Worm (Caenorhabditis elegans) whole organism, young adult: ENCODE results near the gene nhr-138.
A peak's percentile ranks its signal among the peaks of the same experiment; 100 is the strongest.

Experiments
- B0261.1 ChIP-seq: sonication (generic microtip); optimal IDR thresholded peaks from 2 replicates; lab custom pipeline; 2016; ENCODE audit warnings: mild to moderate bottlenecking, missing genetic modification characterization, moderate library complexity, missing compliant biosample characterization
- C17E4.6 ChIP-seq: fragments of 200-800 bp; sonication (Bioruptor generic); IDR thresholded peaks from 2 replicates; pipeline ENCODE4 v1.3.6; 2022; ENCODE audit warnings: missing genetic modification reagents, missing genetic modification characterization, missing compliant biosample characterization
- F33H1.4 ChIP-seq: fragments of 200-800 bp; sonication (Bioruptor generic); IDR thresholded peaks from 2 replicates; pipeline ENCODE4 v1.3.6; 2022; ENCODE audit warnings: missing genetic modification reagents, missing genetic modification characterization, missing compliant biosample characterization
- K11D2.4 ChIP-seq: fragments of 200-800 bp; sonication (Bioruptor generic); IDR thresholded peaks from 2 replicates; pipeline ENCODE4 v1.3.6; 2022; ENCODE audit warnings: missing genetic modification reagents, missing genetic modification characterization, missing compliant biosample characterization
- Y53G8AR.9 ChIP-seq: fragments of 200-800 bp; sonication (Bioruptor generic); conservative IDR thresholded peaks from 2 replicates; pipeline ENCODE4 v1.3.6; 2022; ENCODE audit warnings: missing genetic modification reagents, missing genetic modification characterization, missing compliant biosample characterization
- Y95B8A.8 ChIP-seq: fragments of 200-800 bp; sonication (Bioruptor generic); IDR thresholded peaks from 2 replicates; pipeline ENCODE4 v1.3.6; 2022; ENCODE audit warnings: missing genetic modification reagents, missing genetic modification characterization, missing compliant biosample characterization
- ama-1 ChIP-seq, 3 experiments: fragments of 150-350 bp in 1 of 3; sonication (generic microtip) in 2 of 3; optimal IDR thresholded peaks; 2 replicates each; lab custom pipeline; 2014 to 2018; ENCODE audit warnings: missing biosample characterization in 2 of 3, missing genetic modification characterization in 2 of 3, missing genetic modification reagents in 2 of 3
- aptf-2 ChIP-seq: fragments of 200-800 bp; sonication (Bioruptor generic); conservative IDR thresholded peaks from 2 replicates; pipeline ENCODE4 v1.3.6; 2022; ENCODE audit warnings: missing genetic modification reagents, missing genetic modification characterization, missing compliant biosample characterization
- attf-5 ChIP-seq: fragments of 200-800 bp; sonication (Bioruptor generic); optimal IDR thresholded peaks from 2 replicates; lab custom pipeline; 2018; ENCODE audit warnings: mild to moderate bottlenecking, missing genetic modification characterization, missing compliant biosample characterization
- ceh-58 ChIP-seq: fragments of 200-800 bp; sonication (Bioruptor generic); IDR thresholded peaks from 2 replicates; pipeline ENCODE4 v1.3.6; 2022; ENCODE audit warnings: missing genetic modification characterization, missing compliant biosample characterization
- dpff-1 ChIP-seq: sonication (generic microtip); optimal IDR thresholded peaks from 2 replicates; lab custom pipeline; 2017; ENCODE audit warnings: mild to moderate bottlenecking, missing genetic modification characterization, missing compliant biosample characterization
- ekl-4 ChIP-seq: fragments of 200-800 bp; sonication (Bioruptor generic); IDR thresholded peaks from 2 replicates; pipeline ENCODE4 v1.3.6; 2022; ENCODE audit warnings: missing genetic modification reagents, missing genetic modification characterization, missing compliant biosample characterization
- fkh-3 ChIP-seq: sonication (generic microtip); optimal IDR thresholded peaks from 2 replicates; lab custom pipeline; 2016; ENCODE audit warnings: mild to moderate bottlenecking, missing genetic modification characterization, missing compliant biosample characterization
- hmg-1.2 ChIP-seq: fragments of 200-800 bp; sonication (Bioruptor generic); IDR thresholded peaks from 2 replicates; pipeline ENCODE4 v1.3.6; 2022; ENCODE audit warnings: missing genetic modification reagents, missing genetic modification characterization, missing compliant biosample characterization
- hrde-1 ChIP-seq: sonication (generic microtip); optimal IDR thresholded peaks from 2 replicates; lab custom pipeline; 2016; ENCODE audit warnings: missing genetic modification characterization, mild to moderate bottlenecking, missing compliant biosample characterization, moderate library complexity, missing genotype, missing genetic modification reagents, borderline replicate concordance
- let-607 ChIP-seq, 2 experiments: fragments of 200-800 bp in 1 of 2; sonication (Bioruptor generic) in 1 of 2; sonication (generic microtip) in 1 of 2; optimal IDR thresholded peaks; 2 replicates each; lab custom pipeline; 2016 to 2018; ENCODE audit warnings: mild to moderate bottlenecking in 2 of 2, missing compliant biosample characterization in 2 of 2, missing genetic modification characterization in 2 of 2, moderate library complexity in 2 of 2, missing genotype in 1 of 2
- lsy-27 ChIP-seq: sonication (generic microtip); optimal IDR thresholded peaks from 2 replicates; lab custom pipeline; 2017; ENCODE audit warnings: missing genetic modification characterization, mild to moderate bottlenecking, missing compliant biosample characterization, antibody characterized with exemption, missing genotype, borderline replicate concordance; ENCODE audit not compliant: insufficient read depth
- madf-3 ChIP-seq: fragments of 200-800 bp; sonication (Bioruptor generic); IDR thresholded peaks from 2 replicates; pipeline ENCODE4 v1.3.6; 2022; ENCODE audit warnings: missing genetic modification reagents, missing genetic modification characterization, missing compliant biosample characterization
- madf-6 ChIP-seq: fragments of 200-800 bp; sonication (Bioruptor generic); IDR thresholded peaks from 2 replicates; pipeline ENCODE4 v1.3.6; 2022; ENCODE audit warnings: missing genetic modification reagents, missing genetic modification characterization, missing compliant biosample characterization
- mcd-1 ChIP-seq: fragments of 200-800 bp; sonication (Bioruptor generic); IDR thresholded peaks from 2 replicates; pipeline ENCODE4 v1.3.6; 2022; ENCODE audit warnings: missing genetic modification reagents, missing genetic modification characterization, missing compliant biosample characterization
- mel-28 ChIP-seq: sonication (generic microtip); optimal IDR thresholded peaks from 2 replicates; lab custom pipeline; 2016; ENCODE audit warnings: borderline replicate concordance, mild to moderate bottlenecking, missing genetic modification characterization, missing compliant biosample characterization
- mes-4 ChIP-seq: sonication (generic microtip); optimal IDR thresholded peaks from 2 replicates; lab custom pipeline; 2016; ENCODE audit warnings: missing genotype, missing genetic modification characterization, missing compliant biosample characterization
- nfya-1 ChIP-seq: sonication (generic microtip); optimal IDR thresholded peaks from 2 replicates; lab custom pipeline; 2017; ENCODE audit warnings: antibody characterized with exemption, missing compliant biosample characterization, missing genetic modification characterization, borderline replicate concordance; ENCODE audit not compliant: insufficient read depth
- nhr-27 ChIP-seq: fragments of 200-800 bp; sonication (Bioruptor generic); optimal IDR thresholded peaks from 2 replicates; lab custom pipeline; 2018; ENCODE audit warnings: mild to moderate bottlenecking, missing genetic modification characterization, moderate library complexity, missing compliant biosample characterization
- nhr-80 ChIP-seq: sonication (generic microtip); optimal IDR thresholded peaks from 2 replicates; lab custom pipeline; 2016; ENCODE audit warnings: missing genetic modification characterization, missing compliant biosample characterization
- nhr-90 ChIP-seq: sonication (generic microtip); optimal IDR thresholded peaks from 2 replicates; lab custom pipeline; 2016; ENCODE audit warnings: missing genotype, mild to moderate bottlenecking, missing genetic modification characterization, missing compliant biosample characterization
- pbrm-1 ChIP-seq: fragments of 200-800 bp; sonication (Bioruptor generic); IDR thresholded peaks from 2 replicates; pipeline ENCODE4 v1.3.6; 2022; ENCODE audit warnings: missing genetic modification reagents, missing genetic modification characterization, missing compliant biosample characterization
- rcor-1 ChIP-seq: fragments of 200-800 bp; sonication (Bioruptor generic); IDR thresholded peaks from 2 replicates; pipeline ENCODE4 v1.3.6; 2022; ENCODE audit warnings: missing genetic modification reagents, missing genetic modification characterization, missing compliant biosample characterization
- sdz-38 ChIP-seq: sonication (generic microtip); optimal IDR thresholded peaks from 2 replicates; lab custom pipeline; 2016; ENCODE audit warnings: missing genotype, missing genetic modification characterization, missing compliant biosample characterization
- snpc-4 ChIP-seq, 5 experiments: fragments of 150-350 bp in 1 of 5; sonication (generic microtip) in 4 of 5; optimal IDR thresholded peaks; 2 replicates each; lab custom pipeline; 2014 to 2018; ENCODE audit warnings: missing genetic modification characterization in 5 of 5, missing biosample characterization in 3 of 5, antibody characterized with exemption in 2 of 5, mild to moderate bottlenecking in 2 of 5, missing compliant biosample characterization in 2 of 5, missing genotype in 2 of 5, moderate library complexity in 2 of 5, missing genetic modification reagents in 1 of 5
- somi-1 ChIP-seq: fragments of 200-800 bp; sonication (Bioruptor generic); optimal IDR thresholded peaks from 2 replicates; lab custom pipeline; 2018; ENCODE audit warnings: mild to moderate bottlenecking, missing genetic modification characterization, missing compliant biosample characterization
- sptf-2 ChIP-seq: fragments of 200-800 bp; sonication (Bioruptor generic); optimal IDR thresholded peaks from 2 replicates; lab custom pipeline; 2018; ENCODE audit warnings: mild to moderate bottlenecking, missing genetic modification characterization, missing compliant biosample characterization
- tlf-1 ChIP-seq: fragments of 200-800 bp; sonication (Bioruptor generic); optimal IDR thresholded peaks from 2 replicates; lab custom pipeline; 2018; ENCODE audit warnings: mild to moderate bottlenecking, missing genetic modification characterization, missing compliant biosample characterization
- unc-130 ChIP-seq: sonication (generic microtip); optimal IDR thresholded peaks from 2 replicates; lab custom pipeline; 2016; ENCODE audit warnings: missing genetic modification reagents, missing genetic modification characterization, missing compliant biosample characterization
- zfh-2 ChIP-seq: fragments of 200-800 bp; sonication (Bioruptor generic); conservative IDR thresholded peaks from 2 replicates; pipeline ENCODE4 v1.3.6; 2022; ENCODE audit warnings: missing genetic modification reagents, missing genetic modification characterization, missing compliant biosample characterization
- ztf-22 ChIP-seq: fragments of 200-800 bp; sonication (Bioruptor generic); optimal IDR thresholded peaks from 2 replicates; lab custom pipeline; 2018; ENCODE audit warnings: mild to moderate bottlenecking, missing genetic modification characterization, moderate library complexity, missing compliant biosample characterization
- ztf-6 ChIP-seq: fragments of 200-800 bp; sonication (Bioruptor generic); IDR thresholded peaks from 2 replicates; pipeline ENCODE4 v1.3.6; 2022; ENCODE audit warnings: missing genetic modification reagents, missing genetic modification characterization, missing compliant biosample characterization

Gene nhr-138

ce11 chrIV:9748342-9748741, 23.3 kb downstream of the nhr-138 start, which contains the start of gene C28D4.8:
C28D4.8 (minus strand) TSS chrIV:9748442.
- no peak for TF ChIP-seq rcor-1 (GFP tag; lab: Robert Waterston, UW)
- no peak for TF ChIP-seq tlf-1 (GFP tag; lab: Kevin White, UChicago)
- no peak for TF ChIP-seq dpff-1 (tag; lab: Kevin White, UChicago)
- TF ChIP-seq F33H1.4 (GFP tag; lab: Robert Waterston, UW) = no peak
- TF ChIP-seq sdz-38 (tag; lab: Kevin White, UChicago) = no peak
- no peak for TF ChIP-seq unc-130
- no peak for TF ChIP-seq ztf-6 (GFP tag; lab: Robert Waterston, UW)
- no peak for TF ChIP-seq Y53G8AR.9 (GFP tag; lab: Robert Waterston, UW)
- no peak for TF ChIP-seq Y95B8A.8 (GFP tag; lab: Robert Waterston, UW)
- no peak for TF ChIP-seq madf-6 (GFP tag; lab: Robert Waterston, UW)
- TF ChIP-seq attf-5 (GFP tag; lab: Kevin White, UChicago) = no peak
- no peak for TF ChIP-seq nfya-1 (tag; lab: Kevin White, UChicago)
- no peak for TF ChIP-seq fkh-3 (tag; lab: Kevin White, UChicago)
- TF ChIP-seq mes-4 (tag; lab: Kevin White, UChicago) = no peak
- no peak for TF ChIP-seq aptf-2 (GFP tag; lab: Robert Waterston, UW)
- TF ChIP-seq B0261.1 (tag; lab: Kevin White, UChicago) = no peak
- TF ChIP-seq ceh-58 = no peak
- no peak for TF ChIP-seq madf-3 (GFP tag; lab: Robert Waterston, UW)
- TF ChIP-seq nhr-80 (tag; lab: Kevin White, UChicago) = no peak

DNA sequence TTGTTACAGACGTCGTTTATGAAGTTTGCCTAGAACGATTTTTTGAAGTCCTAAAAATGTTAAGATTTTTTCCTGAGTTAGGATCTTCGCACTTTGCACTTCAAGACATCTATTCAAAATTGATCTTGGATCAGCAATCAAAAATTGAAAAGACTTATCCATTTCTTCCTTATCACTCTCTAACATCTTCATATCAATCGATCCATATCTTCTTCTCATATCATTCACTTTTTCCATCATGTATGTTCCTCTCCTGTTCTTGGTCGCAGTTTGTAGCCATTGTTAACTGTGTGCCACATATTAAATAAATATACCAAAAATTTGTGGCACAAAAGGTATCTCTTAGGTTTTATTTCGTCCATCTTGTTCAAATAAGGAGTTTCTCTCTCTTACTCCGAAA, 30.7 kb downstream of the nhr-138 start:
- TF ChIP-seq hrde-1 (tag; lab: Kevin White, UChicago) = no peak
- TF ChIP-seq zfh-2 = no peak
- no peak for TF ChIP-seq lsy-27

ce11 chrIV:9756647-9757424, 31.8 kb downstream of the nhr-138 start:
- TF ChIP-seq snpc-4 (GFP tag; optimal IDR thresholded peaks at IDR 0.05; lab: Kevin White, UChicago) (no peak), snpc-4 (tag; optimal IDR thresholded peaks at IDR 0.05; lab: Kevin White, UChicago) (peak in 1 of 4 experiments; percentile 13), sdz-38 (tag; lab: Kevin White, UChicago) (no peak), mcd-1 (no peak), nhr-27 (tag; lab: Kevin White, UChicago) (no peak), mel-28 (tag; lab: Kevin White, UChicago) (no peak), tlf-1 (GFP tag; lab: Kevin White, UChicago) (no peak), hmg-1.2 (peak; percentile 67; the same call in 1 of the 2 replicates), somi-1 (no peak), nhr-90 (no peak), K11D2.4 (no peak), pbrm-1 (no peak), C17E4.6 (GFP tag; lab: Robert Waterston, UW) (no peak), Y53G8AR.9 (GFP tag; lab: Robert Waterston, UW) (no peak), let-607 (tag; optimal IDR thresholded peaks at IDR 0.05; lab: Kevin White, UChicago) (no peak), lsy-27 (no peak), ama-1 (optimal IDR thresholded peaks at IDR 0.05; lab: Kevin White, UChicago) (no peak), ama-1 (GFP tag; optimal IDR thresholded peaks at IDR 0.05; lab: Kevin White, UChicago) (no peak), nhr-80 (tag; lab: Kevin White, UChicago) (peak; percentile 81), ekl-4 (GFP tag; lab: Robert Waterston, UW) (no peak), sptf-2 (GFP tag; lab: Kevin White, UChicago) (no peak), ztf-22 (GFP tag; lab: Kevin White, UChicago) (no peak)
- TF ChIP-seq, all 124 proteins: peak for 3
